Worm (Caenorhabditis elegans): ENCODE data around the gene Y51H7C.12.

DNA sequence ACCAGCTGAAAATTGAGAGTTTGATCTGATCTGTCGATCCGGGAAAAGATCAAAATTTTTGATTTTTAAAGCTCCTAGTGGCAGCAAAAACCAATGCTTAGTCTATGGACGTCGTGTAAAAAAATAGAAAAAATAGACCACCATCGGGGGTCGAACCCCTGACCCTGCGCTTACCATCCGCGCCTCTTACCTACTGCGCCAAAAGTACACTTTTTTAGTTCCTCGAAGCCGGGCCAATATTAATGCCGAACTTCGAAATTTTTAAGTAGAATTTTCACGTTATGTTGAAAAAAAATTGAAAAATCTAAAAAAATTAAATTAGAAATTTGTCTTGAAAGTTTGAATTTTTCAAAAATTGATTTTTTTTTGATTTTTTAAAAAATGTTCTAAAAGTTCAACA, 31.4 kb upstream of the Y51H7C.12 start:
- TF ChIP-seq him-1 (tag; optimal IDR thresholded peaks at IDR 0.05), result no peak
- no peak for TF ChIP-seq W03F9.2 (tag; optimal IDR thresholded peaks at IDR 0.05)
